Worm (Caenorhabditis elegans): Measurements from ENCODE around the gene ZK550.2.
A peak's percentile ranks its signal among the peaks of the same experiment; 100 is the strongest.

The ZK550.2 gene

DNA sequence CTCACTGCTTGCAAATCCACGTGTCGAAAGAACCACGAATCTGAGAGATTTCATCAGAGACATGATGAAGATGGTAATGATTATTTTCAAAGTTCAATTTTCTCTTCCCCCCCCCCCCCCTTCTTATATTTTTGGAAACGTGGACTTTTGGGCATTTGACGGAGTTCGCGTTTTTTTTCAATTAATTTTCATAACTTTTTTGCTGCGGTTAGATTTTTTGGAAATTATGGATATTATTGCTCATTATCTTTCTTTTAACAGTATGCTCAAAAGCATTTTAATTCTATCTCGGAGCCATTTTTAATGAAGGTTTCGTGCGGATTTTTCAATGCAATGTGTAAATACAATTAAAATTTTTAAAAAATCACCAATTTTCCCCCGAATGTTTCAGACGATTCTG, 13.9 kb downstream of the ZK550.2 start, which contains the start of gene phyh-1:
TSS of gene phyh-1 (minus strand) at position 101 of the 400 bp plus-strand sequence.
- TF ChIP-seq cog-1 (tag; optimal IDR thresholded peaks at IDR 0.05) (no peak), ztf-29 (GFP tag; IDR thresholded peaks at IDR 0.05) (no peak), med-1 (GFP tag; optimal IDR thresholded peaks at IDR 0.05; ENCODE audit: insufficient read depth) (no peak), tab-1 (GFP tag; IDR thresholded peaks at IDR 0.05) (no peak), ref-1 (GFP tag; conservative IDR thresholded peaks at IDR 0.05) (no peak), klf-2 (GFP tag; conservative IDR thresholded peaks at IDR 0.05) (no peak), ztf-23 (GFP tag; IDR thresholded peaks at IDR 0.05) (no peak), T22C8.4 (GFP tag; IDR thresholded peaks at IDR 0.05) (no peak), flt-1 (GFP tag; IDR thresholded peaks at IDR 0.05) (no peak)

- TF ChIP-seq med-1 (GFP tag; optimal IDR thresholded peaks at IDR 0.05; ENCODE audit: insufficient read depth) (no peak), cog-1 (tag; optimal IDR thresholded peaks at IDR 0.05) (no peak), ztf-29 (GFP tag; IDR thresholded peaks at IDR 0.05) (no peak), flt-1 (GFP tag; IDR thresholded peaks at IDR 0.05) (no peak), ztf-23 (GFP tag; IDR thresholded peaks at IDR 0.05) (no peak), klf-2 (GFP tag; conservative IDR thresholded peaks at IDR 0.05) (no peak), ref-1 (GFP tag; conservative IDR thresholded peaks at IDR 0.05) (no peak), tab-1 (GFP tag; IDR thresholded peaks at IDR 0.05) (no peak), T22C8.4 (GFP tag; IDR thresholded peaks at IDR 0.05) (no peak)
These were observed 17.0 kb downstream of the ZK550.2 start, which contains the start of gene ZK550.6 for ce11 chrIV:17262385-17262784. ZK550.6 (minus strand) TSS chrIV:17262485.

DNA sequence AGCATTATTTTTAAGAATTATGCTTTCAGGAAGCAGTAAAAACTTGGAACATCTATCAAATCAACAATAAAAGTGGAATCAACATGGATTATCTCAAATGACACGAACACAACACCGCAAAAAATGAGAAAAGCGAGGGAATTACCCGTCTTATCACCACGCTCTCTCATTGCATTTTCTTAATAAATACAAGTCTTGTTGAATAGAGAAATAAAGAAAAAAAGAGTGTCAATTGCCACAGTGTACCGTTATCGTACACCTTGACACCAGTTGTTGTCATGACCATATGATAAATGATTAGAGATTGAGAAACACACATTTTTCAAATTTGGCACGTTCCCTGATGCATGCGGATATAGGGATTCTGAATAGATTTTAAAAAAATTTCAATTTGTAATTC, 18.3 kb downstream of the ZK550.2 start:
- TF ChIP-seq T22C8.4 (GFP tag; IDR thresholded peaks at IDR 0.05) (no peak), ref-1 (GFP tag; conservative IDR thresholded peaks at IDR 0.05) (no peak), klf-2 (GFP tag; conservative IDR thresholded peaks at IDR 0.05) (no peak), ztf-23 (GFP tag; IDR thresholded peaks at IDR 0.05) (no peak), cog-1 (tag; optimal IDR thresholded peaks at IDR 0.05) (no peak), ztf-29 (GFP tag; IDR thresholded peaks at IDR 0.05) (no peak), med-1 (GFP tag; optimal IDR thresholded peaks at IDR 0.05; ENCODE audit: insufficient read depth) (no peak), flt-1 (GFP tag; IDR thresholded peaks at IDR 0.05) (no peak)

- TF ChIP-seq ztf-29 (GFP tag; IDR thresholded peaks at IDR 0.05), result no peak
- TF ChIP-seq med-1 (GFP tag; optimal IDR thresholded peaks at IDR 0.05; ENCODE audit: insufficient read depth), result no peak
- TF ChIP-seq flt-1 (GFP tag; IDR thresholded peaks at IDR 0.05), result no peak
These were observed 19.3 kb downstream of the ZK550.2 start, which contains the start of gene F26D10.13 for ce11 chrIV:17264714-17265113. F26D10.13 (minus strand) TSS chrIV:17264814.

DNA sequence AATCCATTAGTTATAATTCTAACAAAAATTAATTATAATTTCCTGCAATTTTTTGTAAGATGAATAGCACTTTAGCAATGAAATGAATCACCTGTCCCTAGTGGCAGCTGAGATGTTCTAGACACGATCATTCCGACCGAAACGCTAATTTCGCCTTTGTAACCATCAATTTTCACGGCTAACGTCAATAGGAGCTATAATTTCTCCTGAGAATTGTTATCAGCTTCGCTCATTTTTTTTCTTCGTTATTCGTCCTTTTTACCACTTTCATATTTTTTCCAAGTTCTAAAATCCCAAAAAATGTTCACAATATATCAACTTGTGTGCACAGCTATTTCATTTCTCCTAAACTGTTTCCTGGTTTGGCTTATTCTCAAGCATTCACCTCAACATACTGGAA, 19.9 kb downstream of the ZK550.2 start, which contains the start of gene str-187:
TSS of gene str-187 (plus strand) at position 301 of the 400 bp plus-strand sequence.
- TF ChIP-seq med-1 (GFP tag; optimal IDR thresholded peaks at IDR 0.05; ENCODE audit: insufficient read depth), result no peak
- TF ChIP-seq ztf-23 (GFP tag; IDR thresholded peaks at IDR 0.05), result no peak
- no peak for TF ChIP-seq klf-2 (GFP tag; conservative IDR thresholded peaks at IDR 0.05)
- TF ChIP-seq cog-1 (tag; optimal IDR thresholded peaks at IDR 0.05), result no peak
- no peak for TF ChIP-seq ref-1 (GFP tag; conservative IDR thresholded peaks at IDR 0.05)
- no peak for TF ChIP-seq ztf-29 (GFP tag; IDR thresholded peaks at IDR 0.05)
- no peak for TF ChIP-seq flt-1 (GFP tag; IDR thresholded peaks at IDR 0.05)
- TF ChIP-seq tab-1 (GFP tag; IDR thresholded peaks at IDR 0.05), result no peak
- no peak for TF ChIP-seq T22C8.4 (GFP tag; IDR thresholded peaks at IDR 0.05)

- no peak for TF ChIP-seq flt-1 (GFP tag; IDR thresholded peaks at IDR 0.05)
- no peak for TF ChIP-seq cog-1 (tag; optimal IDR thresholded peaks at IDR 0.05)
- no peak for TF ChIP-seq T22C8.4 (GFP tag; IDR thresholded peaks at IDR 0.05)
- no peak for TF ChIP-seq med-1 (GFP tag; optimal IDR thresholded peaks at IDR 0.05; ENCODE audit: insufficient read depth)
- no peak for TF ChIP-seq ztf-29 (GFP tag; IDR thresholded peaks at IDR 0.05)
- TF ChIP-seq ref-1 (GFP tag; conservative IDR thresholded peaks at IDR 0.05), result no peak
- TF ChIP-seq klf-2 (GFP tag; conservative IDR thresholded peaks at IDR 0.05), result no peak
- no peak for TF ChIP-seq tab-1 (GFP tag; IDR thresholded peaks at IDR 0.05)
- TF ChIP-seq ztf-23 (GFP tag; IDR thresholded peaks at IDR 0.05), result no peak
These were observed 20.3 kb downstream of the ZK550.2 start for ce11 chrIV:17265716-17266115.

ce11 chrIV:17267304-17267891, 22.0 kb downstream of the ZK550.2 start:
- no peak for TF ChIP-seq T22C8.4 (GFP tag; IDR thresholded peaks at IDR 0.05)
- TF ChIP-seq tab-1 (GFP tag; IDR thresholded peaks at IDR 0.05), result no peak
- no peak for TF ChIP-seq ztf-29 (GFP tag; IDR thresholded peaks at IDR 0.05)
- TF ChIP-seq flt-1 (GFP tag; IDR thresholded peaks at IDR 0.05), result no peak
- no peak for TF ChIP-seq ztf-23 (GFP tag; IDR thresholded peaks at IDR 0.05)
- no peak for TF ChIP-seq cog-1 (tag; optimal IDR thresholded peaks at IDR 0.05)
- TF ChIP-seq ref-1 (GFP tag; conservative IDR thresholded peaks at IDR 0.05), result no peak
- no peak for TF ChIP-seq med-1 (GFP tag; optimal IDR thresholded peaks at IDR 0.05; ENCODE audit: insufficient read depth)
- no peak for TF ChIP-seq klf-2 (GFP tag; conservative IDR thresholded peaks at IDR 0.05)

ce11 chrIV:17268069-17268468, 22.7 kb downstream of the ZK550.2 start:
- TF ChIP-seq cog-1 (tag; optimal IDR thresholded peaks at IDR 0.05) (no peak), T22C8.4 (GFP tag; IDR thresholded peaks at IDR 0.05) (no peak), ref-1 (GFP tag; conservative IDR thresholded peaks at IDR 0.05) (no peak), ztf-29 (GFP tag; IDR thresholded peaks at IDR 0.05) (no peak), ztf-23 (GFP tag; IDR thresholded peaks at IDR 0.05) (no peak), flt-1 (GFP tag; IDR thresholded peaks at IDR 0.05) (no peak), klf-2 (GFP tag; conservative IDR thresholded peaks at IDR 0.05) (no peak), tab-1 (GFP tag; IDR thresholded peaks at IDR 0.05) (no peak), med-1 (GFP tag; optimal IDR thresholded peaks at IDR 0.05; ENCODE audit: insufficient read depth) (no peak)

- TF ChIP-seq tab-1 (GFP tag; IDR thresholded peaks at IDR 0.05) (no peak), ztf-23 (GFP tag; IDR thresholded peaks at IDR 0.05) (0 out of 2 replicates have a peak, but pooled peaks have one; percentile 61), cog-1 (tag; optimal IDR thresholded peaks at IDR 0.05) (peak; percentile 51)
These were observed 23.2 kb downstream of the ZK550.2 start for ce11 chrIV:17268628-17269027.

DNA sequence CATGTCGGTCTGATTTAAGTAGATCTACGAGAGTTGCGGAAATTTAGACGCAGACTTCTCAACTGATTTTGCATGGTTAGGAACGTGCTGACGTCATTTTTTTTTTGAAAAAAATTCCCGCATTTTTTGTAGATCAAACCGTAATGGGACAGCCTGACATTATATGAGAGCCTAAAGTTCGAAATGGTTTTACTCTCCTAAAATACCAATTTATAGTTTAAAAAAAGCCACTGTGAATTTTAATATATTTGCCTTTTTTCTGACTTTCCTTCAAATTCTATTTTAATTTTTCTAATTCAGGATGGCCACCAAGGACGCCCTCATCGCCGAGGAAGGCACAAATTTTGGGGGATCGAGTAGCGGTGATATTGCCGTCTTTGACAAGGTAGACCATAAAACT, 23.7 kb downstream of the ZK550.2 start, which contains the start of gene atgp-1:
TSS of gene atgp-1 (plus strand) at position 301 of the 400 bp plus-strand sequence.
- TF ChIP-seq ref-1 (GFP tag; conservative IDR thresholded peaks at IDR 0.05) (no peak), med-1 (GFP tag; optimal IDR thresholded peaks at IDR 0.05; ENCODE audit: insufficient read depth) (no peak), flt-1 (GFP tag; IDR thresholded peaks at IDR 0.05) (no peak), ztf-29 (GFP tag; IDR thresholded peaks at IDR 0.05) (no peak), T22C8.4 (GFP tag; IDR thresholded peaks at IDR 0.05) (no peak), cog-1 (tag; optimal IDR thresholded peaks at IDR 0.05) (no peak), tab-1 (GFP tag; IDR thresholded peaks at IDR 0.05) (no peak), ztf-23 (GFP tag; IDR thresholded peaks at IDR 0.05) (no peak), klf-2 (GFP tag; conservative IDR thresholded peaks at IDR 0.05) (no peak)
